Fruit fly (Drosophila melanogaster) whole organism, embryonic: Measurements from ENCODE around the gene not.

ENCODE experiments used
- Bdp1 ChIP-seq: fragments of 200-800 bp; sonication (Bioruptor generic); optimal IDR thresholded peaks from 3 replicates; lab custom pipeline; 2016; ENCODE audit warnings: missing biosample characterization, missing genetic modification characterization
- CG1233 ChIP-seq: fragments of 200-800 bp; sonication (Bioruptor generic); optimal IDR thresholded peaks from 4 replicates; lab custom pipeline; 2018; ENCODE audit warnings: missing biosample characterization, mild to moderate bottlenecking, missing genetic modification characterization
- CG13287 ChIP-seq: fragments of 200-800 bp; sonication (Bioruptor generic); IDR thresholded peaks from 2 replicates; pipeline ENCODE4 v1.3.6; 2022; ENCODE audit warnings: missing biosample characterization, missing genetic modification characterization; ENCODE audit not compliant: partially characterized antibody
- CG13624 ChIP-seq: fragments of 200-800 bp; sonication (Bioruptor generic); optimal IDR thresholded peaks from 2 replicates; lab custom pipeline; 2016; ENCODE audit warnings: missing biosample characterization, missing genetic modification characterization
- CG14014 ChIP-seq: fragments of 200-800 bp; sonication (Bioruptor generic); IDR thresholded peaks from 2 replicates; pipeline ENCODE4 v1.3.6; 2022; ENCODE audit warnings: missing biosample characterization, missing genetic modification characterization
- CG15011 ChIP-seq: fragments of 200-800 bp; sonication (Bioruptor generic); optimal IDR thresholded peaks from 3 replicates; lab custom pipeline; 2018; ENCODE audit warnings: missing biosample characterization, mild to moderate bottlenecking, missing genetic modification characterization
- CG15601 ChIP-seq: fragments of 200-800 bp; sonication (Bioruptor generic); optimal IDR thresholded peaks from 3 replicates; lab custom pipeline; 2019; ENCODE audit warnings: missing biosample characterization, mild to moderate bottlenecking, missing genetic modification characterization, moderate library complexity
- CG15696 ChIP-seq: fragments of 200-800 bp; sonication (Bioruptor generic); optimal IDR thresholded peaks from 2 replicates; lab custom pipeline; 2019; ENCODE audit warnings: missing biosample characterization, mild to moderate bottlenecking, missing genetic modification characterization, moderate library complexity
- CG17361 ChIP-seq: fragments of 200-800 bp; sonication (Bioruptor generic); IDR thresholded peaks from 3 replicates; pipeline ENCODE4 v1.3.6; 2022; ENCODE audit warnings: missing biosample characterization, missing genetic modification characterization
- CG17385 ChIP-seq: fragments of 200-800 bp; sonication (Bioruptor generic); optimal IDR thresholded peaks from 3 replicates; lab custom pipeline; 2018; ENCODE audit warnings: missing biosample characterization, mild to moderate bottlenecking, missing genetic modification characterization
- CG1792 ChIP-seq: fragments of 200-800 bp; sonication (Bioruptor generic); optimal IDR thresholded peaks from 2 replicates; lab custom pipeline; 2016; ENCODE audit warnings: missing biosample characterization, missing genetic modification characterization
- CG2116 ChIP-seq: fragments of 200-800 bp; sonication (Bioruptor generic); optimal IDR thresholded peaks from 3 replicates; lab custom pipeline; 2018; ENCODE audit warnings: missing biosample characterization, mild to moderate bottlenecking, missing genetic modification characterization
- CG2712 ChIP-seq: fragments of 200-800 bp; optimal IDR thresholded peaks from 3 replicates; lab custom pipeline; 2019; ENCODE audit warnings: missing biosample characterization, mild to moderate bottlenecking, missing genetic modification characterization, moderate library complexity
- CG4360 ChIP-seq: fragments of 200-800 bp; sonication (Bioruptor generic); IDR thresholded peaks from 2 replicates; pipeline ENCODE4 v1.3.6; 2022; ENCODE audit warnings: missing biosample characterization, missing genetic modification characterization
- CG6689 ChIP-seq: fragments of 200-800 bp; sonication (Bioruptor generic); IDR thresholded peaks from 2 replicates; pipeline ENCODE4 v1.3.6; 2022; ENCODE audit warnings: missing biosample characterization, missing genetic modification characterization
- CG7556 ChIP-seq: fragments of 200-800 bp; sonication (Bioruptor generic); optimal IDR thresholded peaks from 2 replicates; lab custom pipeline; 2017; ENCODE audit warnings: missing biosample characterization, mild to moderate bottlenecking, missing genetic modification characterization
- CG8478 ChIP-seq: fragments of >200 bp; optimal IDR thresholded peaks from 2 replicates; lab custom pipeline; 2018
- CG9817 ChIP-seq: fragments of 200-800 bp; sonication (Bioruptor generic); optimal IDR thresholded peaks from 2 replicates; lab custom pipeline; 2018; ENCODE audit warnings: missing biosample characterization, mild to moderate bottlenecking, missing genetic modification characterization, moderate library complexity
- Camta ChIP-seq: fragments of 200-800 bp; sonication (Bioruptor generic); optimal IDR thresholded peaks from 2 replicates; lab custom pipeline; 2016; ENCODE audit warnings: missing biosample characterization, missing genetic modification characterization
- CrebB ChIP-seq: fragments of 200-800 bp; sonication (Bioruptor generic); optimal IDR thresholded peaks from 3 replicates; lab custom pipeline; 2018; ENCODE audit warnings: missing biosample characterization, mild to moderate bottlenecking, missing genetic modification characterization
- Dek ChIP-seq: fragments of 200-800 bp; sonication (Bioruptor generic); optimal IDR thresholded peaks from 3 replicates; lab custom pipeline; 2019; ENCODE audit warnings: missing biosample characterization, mild to moderate bottlenecking, missing genetic modification characterization, moderate library complexity
- E2f1 ChIP-seq: fragments of 200-800 bp; sonication (Bioruptor generic); IDR thresholded peaks from 2 replicates; pipeline ENCODE4 v1.3.6; 2022; ENCODE audit warnings: missing biosample characterization, missing genetic modification characterization
- Ets97D ChIP-seq: fragments of 200-800 bp; sonication (Bioruptor generic); optimal IDR thresholded peaks from 3 replicates; lab custom pipeline; 2016; ENCODE audit warnings: missing biosample characterization, missing genetic modification characterization
- H15 ChIP-seq: fragments of 200-800 bp; sonication (Bioruptor generic); IDR thresholded peaks from 3 replicates; pipeline ENCODE4 v1.3.6; 2022; ENCODE audit warnings: missing biosample characterization, missing genetic modification characterization
- H2.0 ChIP-seq: fragments of 200-800 bp; sonication (Bioruptor generic); IDR thresholded peaks from 2 replicates; pipeline ENCODE4 v1.3.6; 2022; ENCODE audit warnings: missing biosample characterization, missing genetic modification characterization
- HmgZ ChIP-seq: fragments of 200-800 bp; sonication (Bioruptor generic); optimal IDR thresholded peaks from 2 replicates; lab custom pipeline; 2018; ENCODE audit warnings: missing biosample characterization, mild to moderate bottlenecking, missing genetic modification characterization
- Nf-YC ChIP-seq: fragments of 200-800 bp; optimal IDR thresholded peaks from 3 replicates; lab custom pipeline; 2019; ENCODE audit warnings: missing biosample characterization, mild to moderate bottlenecking, missing genetic modification characterization, moderate library complexity
- Side ChIP-seq: fragments of 200-800 bp; sonication (Bioruptor generic); optimal IDR thresholded peaks from 2 replicates; lab custom pipeline; 2016; ENCODE audit warnings: missing biosample characterization, missing genetic modification characterization
- Tbp ChIP-seq: fragments of >200 bp; optimal IDR thresholded peaks from 2 replicates; lab custom pipeline; 2018; ENCODE audit warnings: missing biosample characterization, missing genetic modification characterization
- Vsx1 ChIP-seq: fragments of 200-800 bp; sonication (Bioruptor generic); optimal IDR thresholded peaks from 2 replicates; lab custom pipeline; 2017; ENCODE audit warnings: missing biosample characterization, mild to moderate bottlenecking, missing genetic modification characterization, missing genetic modification reagents
- ac ChIP-seq: fragments of 200-800 bp; sonication (Bioruptor generic); optimal IDR thresholded peaks from 3 replicates; lab custom pipeline; 2017; ENCODE audit warnings: missing biosample characterization, mild to moderate bottlenecking, missing genetic modification characterization
- aop ChIP-seq: fragments of 200-800 bp; sonication (Bioruptor generic); IDR thresholded peaks from 2 replicates; pipeline ENCODE4 v1.3.6; 2022; ENCODE audit warnings: missing biosample characterization, missing genetic modification characterization
- cg ChIP-seq: fragments of 200-800 bp; sonication (Bioruptor generic); optimal IDR thresholded peaks from 3 replicates; lab custom pipeline; 2019; ENCODE audit warnings: missing biosample characterization, mild to moderate bottlenecking, missing genetic modification characterization, moderate library complexity
- dati ChIP-seq: fragments of 200-800 bp; sonication (Bioruptor generic); IDR thresholded peaks from 2 replicates; pipeline ENCODE4 v1.3.6; 2022; ENCODE audit warnings: missing biosample characterization, missing genetic modification characterization
- dmrt99B ChIP-seq: fragments of 200-800 bp; sonication (Bioruptor generic); optimal IDR thresholded peaks from 2 replicates; lab custom pipeline; 2018; ENCODE audit warnings: missing biosample characterization, mild to moderate bottlenecking, missing genetic modification characterization, moderate library complexity
- gce ChIP-seq: fragments of 200-800 bp; sonication (Bioruptor generic); IDR thresholded peaks from 3 replicates; pipeline ENCODE4 v1.3.6; 2022; ENCODE audit warnings: missing biosample characterization, missing genetic modification characterization
- gfzf ChIP-seq: fragments of 200-800 bp; sonication (Bioruptor generic); optimal IDR thresholded peaks from 2 replicates; lab custom pipeline; 2016; ENCODE audit warnings: missing biosample characterization, mild to moderate bottlenecking, missing genetic modification characterization, moderate library complexity
- insv ChIP-seq, 2 experiments: fragments of 200-800 bp; sonication (Bioruptor generic); optimal IDR thresholded peaks; 3 replicates each; lab custom pipeline; 2016 to 2018; ENCODE audit warnings: missing biosample characterization in 2 of 2, missing genetic modification characterization in 2 of 2
- lilli ChIP-seq: fragments of 200-800 bp; sonication (Bioruptor generic); optimal IDR thresholded peaks from 3 replicates; lab custom pipeline; 2016; ENCODE audit warnings: missing biosample characterization, missing genetic modification characterization
- luna ChIP-seq: fragments of 200-800 bp; sonication (Bioruptor generic); optimal IDR thresholded peaks from 2 replicates; lab custom pipeline; 2016; ENCODE audit warnings: missing biosample characterization, missing genetic modification characterization
- mam ChIP-seq: fragments of 200-800 bp; sonication (Bioruptor generic); optimal IDR thresholded peaks from 3 replicates; lab custom pipeline; 2016; ENCODE audit warnings: missing biosample characterization, missing genetic modification characterization
- otp ChIP-seq: fragments of 200-800 bp; sonication (Bioruptor generic); IDR thresholded peaks from 3 replicates; pipeline ENCODE4, ENCODE4 v1.3.6; 2022; ENCODE audit warnings: missing biosample characterization, missing genetic modification characterization
- sisA ChIP-seq: fragments of 200-800 bp; sonication (Bioruptor generic); IDR thresholded peaks from 2 replicates; pipeline ENCODE4 v1.3.6; 2022; ENCODE audit warnings: missing biosample characterization, missing genetic modification characterization
- sr ChIP-seq: fragments of 200-800 bp; sonication (Bioruptor generic); IDR thresholded peaks from 3 replicates; pipeline ENCODE4 v1.3.6; 2022; ENCODE audit warnings: missing biosample characterization, missing genetic modification characterization
- tll ChIP-seq, 2 experiments: fragments of 200-800 bp in 1 of 2; fragments of >200 bp in 1 of 2; sonication (Bioruptor generic) in 1 of 2; optimal IDR thresholded peaks; 2 replicates each; lab custom pipeline; 2017 to 2019; ENCODE audit warnings: missing biosample characterization in 2 of 2, missing genetic modification characterization in 2 of 2, mild to moderate bottlenecking in 1 of 2, moderate library complexity in 1 of 2
- unc-4 ChIP-seq: fragments of 200-800 bp; sonication (Bioruptor generic); IDR thresholded peaks from 2 replicates; pipeline ENCODE4 v1.3.6; 2022; ENCODE audit warnings: missing biosample characterization, missing genetic modification characterization; ENCODE audit not compliant: partially characterized antibody
- vfl ChIP-seq: fragments of 200-800 bp; sonication (Bioruptor generic); optimal IDR thresholded peaks from 2 replicates; lab custom pipeline; 2016; ENCODE audit warnings: missing biosample characterization, missing genetic modification characterization
- vnd ChIP-seq: fragments of 200-800 bp; sonication (Bioruptor generic); IDR thresholded peaks from 3 replicates; pipeline ENCODE4 v1.3.6; 2022; ENCODE audit warnings: missing biosample characterization, missing genetic modification characterization; ENCODE audit not compliant: partially characterized antibody
- zen2 ChIP-seq: fragments of 200-800 bp; sonication (Bioruptor generic); IDR thresholded peaks from 3 replicates; pipeline ENCODE4 v1.3.6; 2022; ENCODE audit warnings: missing biosample characterization, missing genetic modification characterization; ENCODE audit not compliant: partially characterized antibody

not gene

dm6 chr3L:18620988-18621734, 768 bp downstream of the not start (continued):
- TF ChIP-seq CG17361 (no peak), CG8478 (lab: Kevin White, UChicago) (no peak), Nf-YC (tag; lab: Kevin White, UChicago) (no peak), CG7556 (GFP tag; lab: Kevin White, UChicago) (peak; percentile 36), CG14014 (peak; percentile 69), tll (GFP tag; optimal IDR thresholded peaks at IDR 0.05; lab: Kevin White, UChicago) (peak in 1 of 2 experiments; percentile 19), CG4360 (GFP tag; lab: Robert Waterston, UW) (peak; percentile 81; the same call in 1 of the 2 replicates), ac (GFP tag; lab: Kevin White, UChicago) (peak; percentile 55), dati (no peak), CG1233 (GFP tag; lab: Kevin White, UChicago) (no peak), sr (GFP tag; lab: Robert Waterston, UW) (peak; percentile 60; the same call in 1 of the 3 replicates), CG6689 (GFP tag; lab: Robert Waterston, UW) (no peak), CG15011 (no peak), vnd (GFP tag; lab: Robert Waterston, UW) (peak; percentile 60), H2.0 (GFP tag; lab: Robert Waterston, UW) (peak; percentile 43; the same call in 1 of the 2 replicates), Side (GFP tag; lab: Kevin White, UChicago) (peak; percentile 54), CrebB (tag; lab: Kevin White, UChicago) (peak; percentile 46), Bdp1 (peak; percentile 27), lilli (GFP tag; lab: Kevin White, UChicago) (peak; percentile 67), HmgZ (tag; lab: Kevin White, UChicago) (peak; percentile 43), Tbp (GFP tag; lab: Kevin White, UChicago) (no peak), insv (GFP tag; optimal IDR thresholded peaks at IDR 0.05; lab: Kevin White, UChicago) (no peak), zen2 (GFP tag; lab: Robert Waterston, UW) (peak; percentile 42; the same call in 1 of the 3 replicates), vfl (GFP tag; lab: Kevin White, UChicago) (peak; percentile 45), Vsx1 (GFP tag; lab: Kevin White, UChicago) (no peak), gfzf (no peak), dmrt99B (tag; lab: Kevin White, UChicago) (peak; percentile 26), CG13624 (GFP tag; lab: Kevin White, UChicago) (peak; percentile 36), otp (GFP tag; lab: Robert Waterston, UW) (peak; percentile 71; the same call in 1 of the 3 replicates), Camta (no peak), CG9817 (no peak), CG13287 (peak; percentile 81), Dek (tag; lab: Kevin White, UChicago) (no peak), CG2116 (GFP tag; lab: Kevin White, UChicago) (no peak), sisA (GFP tag; lab: Robert Waterston, UW) (no peak; the same call in 1 of the 2 replicates), luna (GFP tag; lab: Kevin White, UChicago) (peak; percentile 38), E2f1 (GFP tag; lab: Robert Waterston, UW) (peak; percentile 59; the same call in 1 of the 2 replicates), CG1792 (GFP tag; lab: Kevin White, UChicago) (no peak), unc-4 (GFP tag; lab: Robert Waterston, UW) (peak; percentile 68), aop (0 out of 2 replicates have a peak, but pooled peaks have one; percentile 29), gce (GFP tag; lab: Robert Waterston, UW) (no peak), CG15601 (peak; percentile 32), CG2712 (peak; percentile 58), H15 (GFP tag; lab: Robert Waterston, UW) (0 out of 3 replicates have a peak, but pooled peaks have one; percentile 39), CG15696 (no peak), cg (GFP tag; lab: Kevin White, UChicago) (no peak), Ets97D (GFP tag; lab: Kevin White, UChicago) (peak; percentile 14), CG17385 (GFP tag; lab: Kevin White, UChicago) (peak; percentile 28), mam (GFP tag; lab: Kevin White, UChicago) (peak; percentile 80)
